Fruit fly (Drosophila melanogaster): ENCODE results near the gene Pcd.

The Pcd gene

DNA sequence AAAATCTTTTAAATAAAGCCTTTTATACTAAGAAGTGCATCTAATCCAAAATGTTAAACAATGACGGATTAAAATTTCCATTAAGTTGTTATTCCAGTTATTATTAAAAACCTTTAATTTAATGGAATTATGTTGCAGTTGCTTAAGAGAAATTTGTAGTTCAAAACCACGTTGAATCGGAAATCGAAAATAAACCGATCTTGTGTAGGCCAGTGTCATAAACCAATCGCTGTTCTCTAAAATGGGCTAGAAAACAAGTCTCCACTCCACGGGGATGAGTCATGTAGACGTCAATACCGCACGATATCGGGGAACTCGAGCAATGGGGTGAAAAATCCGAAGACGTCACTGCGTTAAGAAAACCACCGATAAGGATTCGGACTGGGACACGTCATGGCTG is 38.6 kb downstream of the Pcd start:
- TF ChIP-seq Rel (GFP tag; optimal IDR thresholded peaks at IDR 0.05) (no peak), Rel (tag; optimal IDR thresholded peaks at IDR 0.05) (peak; percentile 49), tai (GFP tag; optimal IDR thresholded peaks at IDR 0.05) (no peak)

dm6 chr3R:29762297-29762696 is 39.3 kb downstream of the Pcd start:
- TF ChIP-seq br (GFP tag; optimal IDR thresholded peaks at IDR 0.05): peak; percentile 15
- TF ChIP-seq Sp1 (GFP tag; optimal IDR thresholded peaks at IDR 0.05): peak; percentile 38
- peak; percentile 41 for TF ChIP-seq fru (GFP tag; optimal IDR thresholded peaks at IDR 0.05)
- TF ChIP-seq sage (GFP tag; optimal IDR thresholded peaks at IDR 0.05): peak; percentile 16
- TF ChIP-seq tai (GFP tag; optimal IDR thresholded peaks at IDR 0.05): no peak
- TF ChIP-seq HLH106 (tag; optimal IDR thresholded peaks at IDR 0.05): peak; percentile 53
- peak; percentile 43 for TF ChIP-seq dmrt93B (GFP tag; optimal IDR thresholded peaks at IDR 0.05)
- TF ChIP-seq Jra (GFP tag; optimal IDR thresholded peaks at IDR 0.05): no peak
- TF ChIP-seq dl (GFP tag; optimal IDR thresholded peaks at IDR 0.05; ENCODE audit: insufficient read depth in 1 of 2, partially characterized antibody in 2 of 2): no peak
- TF ChIP-seq woc (GFP tag; optimal IDR thresholded peaks at IDR 0.05): peak; percentile 8
- TF ChIP-seq lola (GFP tag; optimal IDR thresholded peaks at IDR 0.05): no peak
- peak in 1 of 2 experiments; percentile 53 for TF ChIP-seq foxo (GFP tag; optimal IDR thresholded peaks at IDR 0.05)

- no peak for TF ChIP-seq Myc (optimal IDR thresholded peaks at IDR 0.05)
- TF ChIP-seq dl (GFP tag; optimal IDR thresholded peaks at IDR 0.05; ENCODE audit: insufficient read depth in 1 of 2, partially characterized antibody in 2 of 2): no peak
- TF ChIP-seq Jra (GFP tag; optimal IDR thresholded peaks at IDR 0.05): peak; percentile 94
- TF ChIP-seq OdsH (GFP tag; optimal IDR thresholded peaks at IDR 0.05): peak; percentile 97
- TF ChIP-seq br (GFP tag; optimal IDR thresholded peaks at IDR 0.05): peak; percentile 98
- TF ChIP-seq dsf (GFP tag; optimal IDR thresholded peaks at IDR 0.05; ENCODE audit: borderline replicate concordance): peak; percentile 88
- TF ChIP-seq rgr (GFP tag; optimal IDR thresholded peaks at IDR 0.05): peak; percentile 96
- peak; percentile 97 for TF ChIP-seq Hnf4 (GFP tag; optimal IDR thresholded peaks at IDR 0.05)
- TF ChIP-seq fru (GFP tag; optimal IDR thresholded peaks at IDR 0.05): peak; percentile 96
- no peak for TF ChIP-seq pan (optimal IDR thresholded peaks at IDR 0.05)
- no peak for TF ChIP-seq Hr78 (GFP tag; optimal IDR thresholded peaks at IDR 0.05)
- peak; percentile 99 for TF ChIP-seq h (GFP tag; optimal IDR thresholded peaks at IDR 0.05)
- TF ChIP-seq dmrt93B (GFP tag; optimal IDR thresholded peaks at IDR 0.05): peak; percentile 96
- no peak for TF ChIP-seq Abd-B (GFP tag; optimal IDR thresholded peaks at IDR 0.05)
- peak; percentile 93 for TF ChIP-seq brk (GFP tag; optimal IDR thresholded peaks at IDR 0.05)
- no peak for TF ChIP-seq jim (GFP tag; optimal IDR thresholded peaks at IDR 0.05)
- peak; percentile 71 to 98 for TF ChIP-seq foxo (GFP tag; optimal IDR thresholded peaks at IDR 0.05)
- no peak for TF ChIP-seq sv (GFP tag; optimal IDR thresholded peaks at IDR 0.05)
- TF ChIP-seq woc (GFP tag; optimal IDR thresholded peaks at IDR 0.05): peak; percentile 93
- TF ChIP-seq tai (GFP tag; optimal IDR thresholded peaks at IDR 0.05): peak; percentile 97
- TF ChIP-seq CrebA (GFP tag; optimal IDR thresholded peaks at IDR 0.05; ENCODE audit: borderline replicate concordance): peak; percentile 69
- TF ChIP-seq HLH106 (tag; optimal IDR thresholded peaks at IDR 0.05): peak; percentile 97
- peak; percentile 96 for TF ChIP-seq sage (GFP tag; optimal IDR thresholded peaks at IDR 0.05)
- TF ChIP-seq psq (GFP tag; optimal IDR thresholded peaks at IDR 0.05): peak; percentile 94
- peak; percentile 95 for TF ChIP-seq CG32264 (GFP tag; optimal IDR thresholded peaks at IDR 0.05)
- no peak for TF ChIP-seq lola (GFP tag; optimal IDR thresholded peaks at IDR 0.05)
- peak; percentile 97 for TF ChIP-seq Sp1 (GFP tag; optimal IDR thresholded peaks at IDR 0.05)
- no peak for TF ChIP-seq Hr83 (GFP tag; optimal IDR thresholded peaks at IDR 0.05; ENCODE audit: poor library complexity, severe bottlenecking)
- TF ChIP-seq N (GFP tag; optimal IDR thresholded peaks at IDR 0.05): no peak
- peak; percentile 64 for TF ChIP-seq Rel (GFP tag; optimal IDR thresholded peaks at IDR 0.05)
- peak; percentile 85 for TF ChIP-seq Rel (tag; optimal IDR thresholded peaks at IDR 0.05)
- TF ChIP-seq ey (GFP tag; optimal IDR thresholded peaks at IDR 0.05): peak; percentile 98
- TF ChIP-seq usp (GFP tag; optimal IDR thresholded peaks at IDR 0.05): no peak
- TF ChIP-seq Mio (GFP tag; optimal IDR thresholded peaks at IDR 0.05): peak; percentile 80
- TF ChIP-seq Dfd (GFP tag; optimal IDR thresholded peaks at IDR 0.05): peak; percentile 7
- TF ChIP-seq GATAd (GFP tag; optimal IDR thresholded peaks at IDR 0.05): peak; percentile 92
- no peak for TF ChIP-seq Vsx2 (GFP tag; optimal IDR thresholded peaks at IDR 0.05; ENCODE audit: partially characterized antibody)
- TF ChIP-seq Dif (GFP tag; optimal IDR thresholded peaks at IDR 0.05; ENCODE audit: partially characterized antibody): no peak
- peak; percentile 92 for TF ChIP-seq CG9705 (GFP tag; optimal IDR thresholded peaks at IDR 0.05)
Observed at dm6 chr3R:29763154-29763553, 40.2 kb downstream of the Pcd start.

Data from whole organism, wandering third instar larva.